Worm (Caenorhabditis elegans): ENCODE data around the gene F35H8.1.

F35H8.1 gene

DNA sequence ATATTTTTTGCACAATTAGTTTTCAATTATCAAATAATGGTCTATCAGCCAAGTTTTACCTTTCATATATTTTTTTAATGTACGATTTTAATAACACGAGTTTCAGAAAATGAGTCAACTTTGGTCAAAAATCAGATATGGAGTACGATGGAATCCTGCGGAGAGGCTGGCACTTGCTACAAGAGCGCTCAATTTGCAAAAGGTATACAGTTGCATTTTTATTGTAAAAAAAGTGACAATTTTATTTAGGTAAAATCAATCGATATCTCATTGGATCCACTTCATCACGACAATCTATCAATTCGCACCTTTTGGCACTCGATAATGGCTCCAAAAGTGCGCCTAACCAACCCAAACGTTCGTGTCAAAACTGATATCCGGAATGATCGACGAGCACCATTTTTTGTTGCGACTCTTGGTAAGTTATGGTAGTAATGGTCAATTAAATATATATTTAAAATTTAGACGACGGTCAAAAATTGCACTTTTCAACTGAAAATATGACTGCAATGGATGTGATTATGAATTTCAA is 44.5 kb upstream of the F35H8.1 start, which contains the start of gene mrpl-53 (continued):
- 0 out of 2 replicates have a peak, but pooled peaks have one; percentile 27 for TF ChIP-seq K11D2.4 (GFP tag; IDR thresholded peaks at IDR 0.05)
- peak; percentile 6 for TF ChIP-seq athp-1 (tag; optimal IDR thresholded peaks at IDR 0.05)

DNA sequence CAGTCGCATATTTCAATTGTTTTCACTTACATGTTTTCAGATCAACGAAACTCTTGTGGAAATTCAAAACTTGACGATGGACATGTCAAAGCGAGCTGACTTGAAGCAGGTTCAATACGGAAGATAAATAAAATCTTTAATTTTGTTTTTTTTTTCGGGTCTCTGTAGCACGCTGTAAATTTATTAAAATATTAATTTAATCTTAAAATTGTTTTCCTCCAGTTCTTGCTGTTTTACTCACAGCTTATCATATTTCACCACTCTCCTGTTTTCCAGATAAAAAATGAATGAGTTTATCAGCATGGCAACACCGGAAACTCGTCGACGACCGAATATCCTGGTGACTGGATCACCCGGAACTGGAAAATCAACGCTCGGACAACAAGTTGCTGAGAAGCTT is 43.3 kb upstream of the F35H8.1 start, which contains the start of gene E02H1.6:
Gene E02H1.6 (plus strand): TSS at position 301 of the 400 bp plus-strand sequence.
- TF ChIP-seq F57A8.1 (GFP tag; optimal IDR thresholded peaks at IDR 0.05) (no peak), pha-4 (tag; optimal IDR thresholded peaks at IDR 0.05) (no peak), attf-6 (GFP tag; IDR thresholded peaks at IDR 0.05) (no peak), mes-4 (tag; optimal IDR thresholded peaks at IDR 0.05) (no peak), F52B5.7 (tag; optimal IDR thresholded peaks at IDR 0.05) (no peak), F39B2.1 (GFP tag; IDR thresholded peaks at IDR 0.05) (no peak), ztf-3 (GFP tag; optimal IDR thresholded peaks at IDR 0.05) (no peak), bed-2 (GFP tag; IDR thresholded peaks at IDR 0.05) (no peak), repo-1 (tag; optimal IDR thresholded peaks at IDR 0.05) (no peak), him-1 (tag; optimal IDR thresholded peaks at IDR 0.05) (no peak), ztf-22 (GFP tag; optimal IDR thresholded peaks at IDR 0.05) (no peak), mel-28 (tag; optimal IDR thresholded peaks at IDR 0.05; ENCODE audit: borderline replicate concordance) (no peak), akir-1 (GFP tag; optimal IDR thresholded peaks at IDR 0.05) (no peak), Y67H2A.10 (GFP tag; conservative IDR thresholded peaks at IDR 0.05) (no peak), hrde-1 (tag; optimal IDR thresholded peaks at IDR 0.05; ENCODE audit: borderline replicate concordance) (no peak), ztf-28 (GFP tag; IDR thresholded peaks at IDR 0.05) (no peak), bed-1 (GFP tag; IDR thresholded peaks at IDR 0.05) (no peak)

DNA sequence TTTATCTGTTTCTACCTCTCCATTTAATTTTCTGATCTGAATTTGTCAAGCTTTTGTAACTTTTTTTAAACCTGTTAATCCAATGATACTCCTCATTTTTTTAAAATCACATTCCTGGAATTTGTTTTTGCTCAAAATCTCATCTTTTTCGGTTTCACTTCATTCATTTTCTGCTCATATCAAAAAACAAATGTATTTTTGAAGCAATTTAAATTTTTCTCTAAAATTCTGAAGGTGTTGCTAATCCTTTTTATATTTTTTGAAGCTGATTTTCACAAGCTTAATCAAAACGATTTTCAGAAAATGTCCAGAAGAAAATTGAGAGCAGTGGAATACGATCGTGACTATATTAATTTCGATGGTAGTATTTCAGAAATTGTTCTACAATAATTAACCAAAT is 41.8 kb upstream of the F35H8.1 start, which contains the start of gene E02H1.5:
Gene E02H1.5 (plus strand): TSS at position 301 of the 400 bp plus-strand sequence.
- TF ChIP-seq ama-1 (optimal IDR thresholded peaks at IDR 0.05), result no peak
- TF ChIP-seq ama-1 (GFP tag; optimal IDR thresholded peaks at IDR 0.05), result no peak
- TF ChIP-seq lin-40 (tag; optimal IDR thresholded peaks at IDR 0.05), result no peak
- TF ChIP-seq hmg-1.2 (GFP tag; IDR thresholded peaks at IDR 0.05), result 0 out of 2 replicates have a peak, but pooled peaks have one; percentile 4
- no peak for TF ChIP-seq F39B2.1 (GFP tag; IDR thresholded peaks at IDR 0.05)
- no peak for TF ChIP-seq B0019.2 (GFP tag; conservative IDR thresholded peaks at IDR 0.05)

DNA sequence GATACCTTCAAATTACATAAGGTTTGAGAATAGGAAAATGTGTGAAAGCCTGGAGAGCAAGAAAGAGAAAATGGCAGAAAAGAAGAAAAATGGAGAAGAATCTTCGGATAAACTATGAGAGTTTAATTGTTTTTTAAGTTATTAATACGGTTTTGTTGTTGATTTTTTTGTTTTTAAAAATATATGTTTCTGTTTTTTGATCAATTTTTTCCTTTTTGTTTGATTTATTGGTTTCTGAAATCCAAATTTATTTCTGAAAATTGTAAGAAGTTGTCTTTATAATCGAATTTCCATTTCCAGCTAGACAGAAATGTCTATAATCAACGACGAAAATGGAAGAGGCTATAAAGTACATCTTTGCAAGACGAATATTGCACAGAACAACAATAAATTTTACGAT is 39.7 kb upstream of the F35H8.1 start, which contains the start of gene parp-2:
Gene parp-2 (plus strand): TSS at position 301 of the 400 bp plus-strand sequence.
- no peak for TF ChIP-seq B0019.2 (GFP tag; conservative IDR thresholded peaks at IDR 0.05)
- TF ChIP-seq K12H6.12 (tag; optimal IDR thresholded peaks at IDR 0.05), result no peak

DNA sequence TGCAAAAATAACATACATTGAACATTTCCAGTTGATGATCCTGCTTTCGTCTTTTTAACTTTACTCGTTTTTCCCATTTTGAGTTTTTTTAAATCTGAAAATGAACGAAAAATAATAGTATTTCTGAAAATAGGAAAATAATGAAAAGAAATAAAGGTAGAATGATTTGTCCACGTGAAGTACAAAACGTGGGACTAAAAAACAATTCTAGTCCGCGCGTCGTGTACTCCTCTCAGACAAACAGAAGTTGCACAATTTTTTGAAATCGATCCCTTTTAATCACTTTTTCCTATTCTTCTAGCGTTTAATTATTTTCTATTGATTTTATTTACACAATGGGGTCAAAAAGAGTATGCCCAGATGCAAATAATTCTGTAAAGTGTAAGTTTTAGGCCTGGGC is 38.0 kb upstream of the F35H8.1 start, which contains the start of the genes E02H1.1 and tag-124:
Gene E02H1.1 (minus strand): TSS at position 94 of the 400 bp plus-strand sequence.
Gene tag-124 (plus strand): TSS at position 222 of the 400 bp plus-strand sequence.
- TF ChIP-seq madf-8 (GFP tag; conservative IDR thresholded peaks at IDR 0.05), result peak; percentile 29; the same call in 1 of the 2 replicates
- TF ChIP-seq F57A8.1 (GFP tag; optimal IDR thresholded peaks at IDR 0.05), result no peak
- no peak for TF ChIP-seq C17E4.6 (GFP tag; IDR thresholded peaks at IDR 0.05)
- TF ChIP-seq atf-7 (tag; optimal IDR thresholded peaks at IDR 0.05), result no peak
- no peak for TF ChIP-seq ceh-40 (GFP tag; IDR thresholded peaks at IDR 0.05)
- no peak for TF ChIP-seq snpc-1.1 (tag; optimal IDR thresholded peaks at IDR 0.05; ENCODE audit: insufficient read depth)
- TF ChIP-seq ztf-3 (GFP tag; optimal IDR thresholded peaks at IDR 0.05), result no peak
- TF ChIP-seq sdz-38 (tag; optimal IDR thresholded peaks at IDR 0.05), result no peak
- no peak for TF ChIP-seq nfya-1 (tag; optimal IDR thresholded peaks at IDR 0.05; ENCODE audit: borderline replicate concordance, insufficient read depth)
- no peak for TF ChIP-seq F57C9.4 (tag; optimal IDR thresholded peaks at IDR 0.05)
- TF ChIP-seq lin-26 (GFP tag; IDR thresholded peaks at IDR 0.05), result no peak
- peak; percentile 32 for TF ChIP-seq madf-10 (tag; optimal IDR thresholded peaks at IDR 0.05)
- TF ChIP-seq Y53G8AR.9 (GFP tag; conservative IDR thresholded peaks at IDR 0.05), result no peak
- TF ChIP-seq F52B5.7 (tag; optimal IDR thresholded peaks at IDR 0.05), result no peak
- peak; percentile 37; the same call in 1 of the 2 replicates for TF ChIP-seq dox-1 (GFP tag; IDR thresholded peaks at IDR 0.05)
- TF ChIP-seq mxl-1 (tag; optimal IDR thresholded peaks at IDR 0.05), result no peak
- TF ChIP-seq attf-3 (GFP tag; conservative IDR thresholded peaks at IDR 0.05), result peak; percentile 59
- no peak for TF ChIP-seq B0019.2 (GFP tag; conservative IDR thresholded peaks at IDR 0.05)
- no peak for TF ChIP-seq sea-2 (GFP tag; IDR thresholded peaks at IDR 0.05)
- no peak for TF ChIP-seq egl-18 (GFP tag; IDR thresholded peaks at IDR 0.05)
- no peak for TF ChIP-seq gei-17 (GFP tag; optimal IDR thresholded peaks at IDR 0.05)

All from whole organism, young adult.